Fruit fly (Drosophila melanogaster) whole organism, embryonic: ENCODE results near the gene Snx27.

Experiments used
- Ada2b ChIP-seq: fragments of 200-800 bp; sonication (Bioruptor generic); IDR thresholded peaks from 2 replicates; pipeline ENCODE4 v1.3.6; 2022; ENCODE audit warnings: missing biosample characterization, missing genetic modification characterization
- Antp ChIP-seq: fragments of 200-800 bp; sonication (Bioruptor generic); optimal IDR thresholded peaks from 3 replicates; lab custom pipeline; 2016; ENCODE audit warnings: missing biosample characterization, missing genetic modification characterization
- CG10209 ChIP-seq: fragments of 200-800 bp; sonication (Bioruptor generic); optimal IDR thresholded peaks from 3 replicates; lab custom pipeline; 2017; ENCODE audit warnings: missing biosample characterization, mild to moderate bottlenecking, missing genetic modification characterization, missing genetic modification reagents
- CG10267 ChIP-seq: fragments of 200-800 bp; sonication (Bioruptor generic); optimal IDR thresholded peaks from 2 replicates; lab custom pipeline; 2018; ENCODE audit warnings: missing biosample characterization, mild to moderate bottlenecking, missing genetic modification characterization, moderate library complexity
- CG10462 ChIP-seq: fragments of 200-800 bp; sonication (Bioruptor generic); optimal IDR thresholded peaks from 2 replicates; lab custom pipeline; 2016; ENCODE audit warnings: missing biosample characterization, missing genetic modification characterization
- CG11247 ChIP-seq: fragments of 200-800 bp; sonication (Bioruptor generic); IDR thresholded peaks from 2 replicates; pipeline ENCODE4 v1.3.6; 2022; ENCODE audit warnings: missing biosample characterization, missing genetic modification characterization
- CG11560 ChIP-seq: fragments of 200-800 bp; sonication (Bioruptor generic); IDR thresholded peaks from 3 replicates; pipeline ENCODE4 v1.3.6; 2022; ENCODE audit warnings: missing biosample characterization, missing genetic modification characterization
- CG11723 ChIP-seq: fragments of 200-800 bp; sonication (Bioruptor generic); optimal IDR thresholded peaks from 2 replicates; lab custom pipeline; 2017; ENCODE audit warnings: missing biosample characterization, mild to moderate bottlenecking, missing genetic modification characterization
- CG12219 ChIP-seq: fragments of 200-800 bp; sonication (Bioruptor generic); optimal IDR thresholded peaks from 3 replicates; lab custom pipeline; 2018; ENCODE audit warnings: missing biosample characterization, mild to moderate bottlenecking, missing genetic modification characterization
- CG14860 ChIP-seq: fragments of 200-800 bp; sonication (Bioruptor generic); IDR thresholded peaks from 3 replicates; pipeline ENCODE4 v1.3.6; 2022; ENCODE audit warnings: missing biosample characterization, missing genetic modification characterization; ENCODE audit not compliant: partially characterized antibody
- CG15269 ChIP-seq: fragments of 200-800 bp; sonication (Bioruptor generic); optimal IDR thresholded peaks from 2 replicates; lab custom pipeline; 2018; ENCODE audit warnings: missing biosample characterization, mild to moderate bottlenecking, missing genetic modification characterization, moderate library complexity
- CG2202 ChIP-seq: fragments of 200-800 bp; sonication (Bioruptor generic); optimal IDR thresholded peaks from 2 replicates; lab custom pipeline; 2018; ENCODE audit warnings: missing biosample characterization, mild to moderate bottlenecking, missing genetic modification characterization
- CG30431 ChIP-seq: fragments of 200-800 bp; sonication (Bioruptor generic); optimal IDR thresholded peaks from 2 replicates; lab custom pipeline; 2017; ENCODE audit warnings: missing biosample characterization, missing genetic modification characterization
- CG4360 ChIP-seq: fragments of 200-800 bp; sonication (Bioruptor generic); IDR thresholded peaks from 2 replicates; pipeline ENCODE4 v1.3.6; 2022; ENCODE audit warnings: missing biosample characterization, missing genetic modification characterization
- CG4707 ChIP-seq: fragments of 200-800 bp; sonication (Bioruptor generic); optimal IDR thresholded peaks from 2 replicates; lab custom pipeline; 2018; ENCODE audit warnings: missing biosample characterization, mild to moderate bottlenecking, missing genetic modification characterization, moderate library complexity
- CG4730 ChIP-seq: fragments of 200-800 bp; sonication (Bioruptor generic); IDR thresholded peaks from 2 replicates; pipeline ENCODE4 v1.3.6; 2022; ENCODE audit warnings: missing biosample characterization, missing genetic modification characterization
- CG6654 ChIP-seq: fragments of 200-800 bp; sonication (Bioruptor generic); optimal IDR thresholded peaks from 2 replicates; lab custom pipeline; 2017; ENCODE audit warnings: missing biosample characterization, mild to moderate bottlenecking, missing genetic modification characterization
- CG7928 ChIP-seq: fragments of 200-800 bp; sonication (Bioruptor generic); optimal IDR thresholded peaks from 2 replicates; lab custom pipeline; 2017; ENCODE audit warnings: missing biosample characterization, mild to moderate bottlenecking, missing genetic modification characterization
- CG7987 ChIP-seq: fragments of 200-800 bp; sonication (Bioruptor generic); optimal IDR thresholded peaks from 2 replicates; lab custom pipeline; 2018; ENCODE audit warnings: missing biosample characterization, mild to moderate bottlenecking, missing genetic modification characterization, moderate library complexity
- CrebB ChIP-seq: fragments of 200-800 bp; sonication (Bioruptor generic); optimal IDR thresholded peaks from 3 replicates; lab custom pipeline; 2018; ENCODE audit warnings: missing biosample characterization, mild to moderate bottlenecking, missing genetic modification characterization
- Dref ChIP-seq: fragments of 200-800 bp; sonication (Bioruptor generic); IDR thresholded peaks from 2 replicates; pipeline ENCODE4 v1.3.6; 2022; ENCODE audit warnings: missing biosample characterization, missing genetic modification characterization
- Ets65A ChIP-seq: fragments of 200-800 bp; sonication (Bioruptor generic); peaks from one replicate; lab custom pipeline; 2016; ENCODE audit warnings: missing biosample characterization, missing genetic modification characterization
- Hey ChIP-seq: fragments of 200-800 bp; sonication (Bioruptor generic); optimal IDR thresholded peaks from 3 replicates; lab custom pipeline; 2018; ENCODE audit warnings: missing biosample characterization, mild to moderate bottlenecking, missing genetic modification characterization
- MESR4 ChIP-seq: fragments of 200-800 bp; sonication (Bioruptor generic); optimal IDR thresholded peaks from 2 replicates; lab custom pipeline; 2018; ENCODE audit warnings: missing biosample characterization, mild to moderate bottlenecking, missing genetic modification characterization, moderate library complexity
- Myb ChIP-seq: fragments of 200-800 bp; sonication (Bioruptor generic); optimal IDR thresholded peaks from 2 replicates; lab custom pipeline; 2016; ENCODE audit warnings: missing biosample characterization, missing genetic modification characterization
- Rfx ChIP-seq: fragments of 200-800 bp; sonication (Bioruptor generic); IDR thresholded peaks from 2 replicates; pipeline ENCODE4 v1.3.6; 2022; ENCODE audit warnings: missing biosample characterization, missing genetic modification characterization
- Scr ChIP-seq: fragments of 200-800 bp; sonication (Bioruptor generic); IDR thresholded peaks from 2 replicates; pipeline ENCODE4 v1.3.6; 2022; ENCODE audit warnings: missing biosample characterization, missing genetic modification characterization; ENCODE audit not compliant: partially characterized antibody
- Side ChIP-seq: fragments of 200-800 bp; sonication (Bioruptor generic); optimal IDR thresholded peaks from 2 replicates; lab custom pipeline; 2016; ENCODE audit warnings: missing biosample characterization, missing genetic modification characterization
- Sin3A ChIP-seq: fragments of >200 bp; optimal IDR thresholded peaks from 2 replicates; lab custom pipeline; 2018
- Xbp1 ChIP-seq: fragments of 200-800 bp; sonication (Bioruptor generic); optimal IDR thresholded peaks from 3 replicates; lab custom pipeline; 2016; ENCODE audit warnings: missing biosample characterization, mild to moderate bottlenecking, missing genetic modification characterization
- ara ChIP-seq: fragments of 200-800 bp; sonication (Bioruptor generic); IDR thresholded peaks from 2 replicates; pipeline ENCODE4 v1.3.6; 2022; ENCODE audit warnings: missing biosample characterization, missing genetic modification characterization
- ase ChIP-seq: fragments of 200-800 bp; sonication (Bioruptor generic); IDR thresholded peaks from 3 replicates; pipeline ENCODE4 v1.3.6; 2022; ENCODE audit warnings: missing biosample characterization, missing genetic modification characterization
- da ChIP-seq: fragments of 200-800 bp; sonication (Bioruptor generic); optimal IDR thresholded peaks from 2 replicates; lab custom pipeline; 2016; ENCODE audit warnings: missing biosample characterization, missing genetic modification characterization
- dati ChIP-seq: fragments of 200-800 bp; sonication (Bioruptor generic); IDR thresholded peaks from 2 replicates; pipeline ENCODE4 v1.3.6; 2022; ENCODE audit warnings: missing biosample characterization, missing genetic modification characterization
- her ChIP-seq: fragments of 200-800 bp; sonication (Bioruptor generic); optimal IDR thresholded peaks from 2 replicates; lab custom pipeline; 2016; ENCODE audit warnings: missing biosample characterization, missing genetic modification characterization
- ind ChIP-seq: fragments of 200-800 bp; sonication (Bioruptor generic); optimal IDR thresholded peaks from 3 replicates; lab custom pipeline; 2016; ENCODE audit warnings: missing biosample characterization, missing genetic modification characterization
- lola ChIP-seq, 3 experiments: fragments of >200 bp in 2 of 3; fragments of 200-800 bp in 1 of 3; sonication (Bioruptor generic) in 1 of 3; optimal IDR thresholded peaks; 2 replicates each; lab custom pipeline; 2017 to 2019; ENCODE audit warnings: missing biosample characterization in 3 of 3, missing genetic modification characterization in 3 of 3, mild to moderate bottlenecking in 1 of 3, moderate library complexity in 1 of 3
- nau ChIP-seq: fragments of 200-800 bp; sonication (Bioruptor generic); optimal IDR thresholded peaks from 3 replicates; lab custom pipeline; 2017; ENCODE audit warnings: missing biosample characterization, mild to moderate bottlenecking, missing genetic modification characterization, missing genetic modification reagents
- oc ChIP-seq: fragments of 200-800 bp; sonication (Bioruptor generic); optimal IDR thresholded peaks from 2 replicates; lab custom pipeline; 2018; ENCODE audit warnings: missing biosample characterization, mild to moderate bottlenecking, missing genetic modification characterization, moderate library complexity
- org-1 ChIP-seq: fragments of 200-800 bp; sonication (Bioruptor generic); optimal IDR thresholded peaks from 2 replicates; lab custom pipeline; 2017; ENCODE audit warnings: missing biosample characterization, missing genetic modification characterization
- peb ChIP-seq: fragments of 200-800 bp; sonication (Bioruptor generic); IDR thresholded peaks from 2 replicates; pipeline ENCODE4 v1.3.6; 2022; ENCODE audit warnings: missing biosample characterization, missing genetic modification characterization
- pfk ChIP-seq: fragments of 200-800 bp; sonication (Bioruptor generic); optimal IDR thresholded peaks from 2 replicates; lab custom pipeline; 2018; ENCODE audit warnings: missing biosample characterization, mild to moderate bottlenecking, missing genetic modification characterization, moderate library complexity
- pita ChIP-seq: fragments of 200-800 bp; sonication (Bioruptor generic); optimal IDR thresholded peaks from 2 replicates; lab custom pipeline; 2017; ENCODE audit warnings: missing biosample characterization, mild to moderate bottlenecking, missing genetic modification characterization
- prd ChIP-seq, 3 experiments: fragments of >200 bp in 2 of 3; fragments of 200-800 bp in 1 of 3; sonication (Bioruptor generic) in 1 of 3; optimal IDR thresholded peaks in 2 of 3; IDR thresholded peaks in 1 of 3; 2 replicates in 2 of 3; 3 replicates in 1 of 3; pipeline versions ENCODE4 v1.3.6 to Lab custom; 2017 to 2022; ENCODE audit warnings: missing biosample characterization in 1 of 3, missing genetic modification characterization in 1 of 3
- rib ChIP-seq: fragments of 200-800 bp; sonication (Bioruptor generic); IDR thresholded peaks from 2 replicates; pipeline ENCODE4 v1.3.6; 2022; ENCODE audit warnings: missing biosample characterization, missing genetic modification characterization
- row ChIP-seq: fragments of 200-800 bp; sonication (Bioruptor generic); IDR thresholded peaks from 3 replicates; pipeline ENCODE4 v1.3.6; 2022; ENCODE audit warnings: missing biosample characterization, missing genetic modification characterization
- stc ChIP-seq: fragments of 200-800 bp; sonication (Bioruptor generic); IDR thresholded peaks from 2 replicates; pipeline ENCODE4 v1.3.6; 2022; ENCODE audit warnings: missing biosample characterization, missing genetic modification characterization
- tap ChIP-seq: fragments of 200-800 bp; optimal IDR thresholded peaks from 3 replicates; lab custom pipeline; 2019; ENCODE audit warnings: missing biosample characterization, mild to moderate bottlenecking, missing genetic modification characterization, moderate library complexity
- tin ChIP-seq: fragments of 200-800 bp; sonication (Bioruptor generic); optimal IDR thresholded peaks from 3 replicates; lab custom pipeline; 2016; ENCODE audit warnings: missing biosample characterization, missing genetic modification characterization
- wek ChIP-seq: fragments of 200-800 bp; sonication (Bioruptor generic); optimal IDR thresholded peaks from 3 replicates; lab custom pipeline; 2018; ENCODE audit warnings: missing biosample characterization, mild to moderate bottlenecking, missing genetic modification characterization, moderate library complexity

The Snx27 gene

dm6 chrX:5735268-5735941, 2.4 kb downstream of the Snx27 start (continued):
- TF ChIP-seq MESR4 (GFP tag; lab: Kevin White, UChicago) (no peak), CG30431 (GFP tag; lab: Kevin White, UChicago) (peak; percentile 9), tap (tag; lab: Kevin White, UChicago) (peak; percentile 74), stc (peak; percentile 81), CG12219 (peak; percentile 51), her (GFP tag; lab: Kevin White, UChicago) (no peak), Xbp1 (peak; percentile 82), Ets65A (no peak), CG15269 (peak; percentile 86), Side (peak; percentile 31), CrebB (peak; percentile 67), pfk (GFP tag; lab: Kevin White, UChicago) (no peak), lola (GFP tag; optimal IDR thresholded peaks at IDR 0.05; lab: Kevin White, UChicago) (peak in 1 of 3 experiments; percentile 63), CG10209 (peak; percentile 64), CG10267 (peak; percentile 53), CG4360 (GFP tag; lab: Robert Waterston, UW) (no peak), Rfx (GFP tag; lab: Robert Waterston, UW) (peak; percentile 80), ind (GFP tag; lab: Kevin White, UChicago) (peak; percentile 77), CG11247 (GFP tag; lab: Robert Waterston, UW) (peak; percentile 76), nau (GFP tag; lab: Kevin White, UChicago) (peak; percentile 31), CG7987 (GFP tag; lab: Kevin White, UChicago) (no peak), CG7928 (GFP tag; lab: Kevin White, UChicago) (no peak), ase (GFP tag; lab: Robert Waterston, UW) (peak; percentile 67; the same call in 2 of the 3 replicates), Hey (no peak), CG11723 (GFP tag; lab: Kevin White, UChicago) (peak; percentile 67), org-1 (peak; percentile 74), Antp (GFP tag; lab: Kevin White, UChicago) (peak; percentile 43), CG4730 (GFP tag; lab: Robert Waterston, UW) (peak; percentile 66), Dref (no peak), prd (optimal IDR thresholded peaks at IDR 0.05; lab: Kevin White, UChicago) (no peak), prd (GFP tag; IDR thresholded peaks at IDR 0.05; lab: Robert Waterston, UW) (peak; percentile 83), tin (GFP tag; lab: Kevin White, UChicago) (peak; percentile 61), Ada2b (peak; percentile 85), da (GFP tag; lab: Kevin White, UChicago) (no peak), oc (tag; lab: Kevin White, UChicago) (peak; percentile 81), Myb (GFP tag; lab: Kevin White, UChicago) (peak; percentile 18), pita (no peak), CG6654 (GFP tag; lab: Kevin White, UChicago) (no peak), rib (GFP tag; lab: Robert Waterston, UW) (0 out of 2 replicates have a peak, but pooled peaks have one; percentile 47), CG4707 (peak; percentile 54), peb (GFP tag; lab: Robert Waterston, UW) (peak; percentile 51), row (GFP tag; lab: Robert Waterston, UW) (peak; percentile 82), Sin3A (lab: Kevin White, UChicago) (no peak), CG14860 (GFP tag; lab: Robert Waterston, UW) (no peak), CG11560 (tag; lab: Robert Waterston, UW) (0 out of 3 replicates have a peak, but pooled peaks have one; percentile 43), Scr (GFP tag; lab: Robert Waterston, UW) (no peak), wek (GFP tag; lab: Kevin White, UChicago) (peak; percentile 14), dati (no peak), CG10462 (peak; percentile 24), ara (GFP tag; lab: Robert Waterston, UW) (peak; percentile 77), CG2202 (tag; lab: Kevin White, UChicago) (peak; percentile 30)
